Fruit fly (Drosophila melanogaster) whole organism, prepupa: Measurements from ENCODE around the gene KP78a.

Experiments used
- Blimp-1 ChIP-seq: fragments of 200-800 bp; sonication (Bioruptor generic); optimal IDR thresholded peaks from 3 replicates; lab custom pipeline; 2017; ENCODE audit warnings: missing biosample characterization, missing genetic modification characterization, mild to moderate bottlenecking, moderate library complexity, missing genetic modification reagents
- CG10631 ChIP-seq: fragments of 200-800 bp; sonication (Bioruptor generic); optimal IDR thresholded peaks from 2 replicates; lab custom pipeline; 2016; ENCODE audit warnings: missing biosample characterization, missing genetic modification characterization
- CG11294 ChIP-seq: fragments of 200-800 bp; sonication (Bioruptor generic); IDR thresholded peaks from 2 replicates; pipeline ENCODE4 v1.3.6; 2022; ENCODE audit warnings: missing biosample characterization, missing genetic modification characterization
- CG11902 ChIP-seq: fragments of 200-800 bp; sonication (Bioruptor generic); optimal IDR thresholded peaks from 3 replicates; lab custom pipeline; 2016; ENCODE audit warnings: missing biosample characterization, missing genetic modification characterization
- CG15336 ChIP-seq: fragments of 200-800 bp; sonication (Bioruptor generic); IDR thresholded peaks from 2 replicates; pipeline ENCODE4 v1.3.6; 2022; ENCODE audit warnings: missing biosample characterization, missing genetic modification characterization
- CG16779 ChIP-seq: fragments of 200-800 bp; sonication (Bioruptor generic); optimal IDR thresholded peaks from 3 replicates; lab custom pipeline; 2017; ENCODE audit warnings: missing biosample characterization, mild to moderate bottlenecking, missing genetic modification characterization
- CG3032 ChIP-seq: fragments of 200-800 bp; optimal IDR thresholded peaks from 2 replicates; lab custom pipeline; 2019; ENCODE audit warnings: missing biosample characterization, mild to moderate bottlenecking, missing genetic modification characterization, moderate library complexity
- CG31627 ChIP-seq: fragments of 200-800 bp; sonication (Bioruptor generic); optimal IDR thresholded peaks from 3 replicates; lab custom pipeline; 2016; ENCODE audit warnings: missing biosample characterization, missing genetic modification characterization
- CG32006 ChIP-seq: fragments of 200-800 bp; sonication (Bioruptor generic); optimal IDR thresholded peaks from 3 replicates; lab custom pipeline; 2017; ENCODE audit warnings: missing biosample characterization, mild to moderate bottlenecking, missing genetic modification characterization
- CG34406 ChIP-seq: fragments of 200-800 bp; sonication (Bioruptor generic); optimal IDR thresholded peaks from 3 replicates; lab custom pipeline; 2016; ENCODE audit warnings: missing biosample characterization, missing genetic modification characterization
- CG3919 ChIP-seq: fragments of 200-800 bp; sonication (Bioruptor generic); optimal IDR thresholded peaks from 3 replicates; lab custom pipeline; 2016; ENCODE audit warnings: missing biosample characterization, missing genetic modification characterization
- CG6276 ChIP-seq: fragments of 200-800 bp; sonication (Bioruptor generic); optimal IDR thresholded peaks from 2 replicates; lab custom pipeline; 2017; ENCODE audit warnings: missing biosample characterization, mild to moderate bottlenecking, missing genetic modification characterization
- CG6808 ChIP-seq: fragments of 200-800 bp; sonication (Bioruptor generic); optimal IDR thresholded peaks from 3 replicates; lab custom pipeline; 2017; ENCODE audit warnings: missing biosample characterization, missing genetic modification characterization, mild to moderate bottlenecking, moderate library complexity, missing genetic modification reagents
- CG7368 ChIP-seq: fragments of 200-800 bp; sonication (Bioruptor generic); optimal IDR thresholded peaks from 3 replicates; lab custom pipeline; 2016; ENCODE audit warnings: missing biosample characterization, missing genetic modification characterization
- CG8319 ChIP-seq: fragments of 200-800 bp; sonication (Bioruptor generic); optimal IDR thresholded peaks from 3 replicates; lab custom pipeline; 2016; ENCODE audit warnings: missing biosample characterization, missing genetic modification characterization
- CG8632 ChIP-seq: fragments of 200-800 bp; sonication (Bioruptor generic); optimal IDR thresholded peaks from 3 replicates; lab custom pipeline; 2016; ENCODE audit warnings: missing biosample characterization, missing genetic modification characterization
- Eip75B ChIP-seq: fragments of 200-800 bp; sonication (Bioruptor generic); optimal IDR thresholded peaks from 3 replicates; lab custom pipeline; 2016; ENCODE audit warnings: missing biosample characterization, missing genetic modification characterization
- Eip78C ChIP-seq: fragments of 200-800 bp; sonication (Bioruptor generic); peaks from one replicate; lab custom pipeline; 2016; ENCODE audit warnings: missing biosample characterization, missing genetic modification characterization
- Eip93F ChIP-seq: fragments of 200-800 bp; sonication (Bioruptor generic); optimal IDR thresholded peaks from 2 replicates; lab custom pipeline; 2016; ENCODE audit warnings: missing biosample characterization, mild to moderate bottlenecking, missing genetic modification characterization
- Ets96B ChIP-seq: fragments of 200-800 bp; optimal IDR thresholded peaks from 2 replicates; lab custom pipeline; 2019; ENCODE audit warnings: missing biosample characterization, mild to moderate bottlenecking, missing genetic modification characterization, moderate library complexity
- Hr4 ChIP-seq: fragments of 200-800 bp; sonication (Bioruptor generic); optimal IDR thresholded peaks from 3 replicates; lab custom pipeline; 2016; ENCODE audit warnings: missing biosample characterization, missing genetic modification characterization
- Lpt ChIP-seq: fragments of 200-800 bp; sonication (Bioruptor generic); optimal IDR thresholded peaks from 3 replicates; lab custom pipeline; 2016; ENCODE audit warnings: missing biosample characterization, missing genetic modification characterization
- Met ChIP-seq: fragments of 200-800 bp; sonication (Bioruptor generic); optimal IDR thresholded peaks from 3 replicates; lab custom pipeline; 2016; ENCODE audit warnings: missing biosample characterization, missing genetic modification characterization
- Smox ChIP-seq: fragments of 200-800 bp; sonication (Bioruptor generic); optimal IDR thresholded peaks from 3 replicates; lab custom pipeline; 2016; ENCODE audit warnings: missing biosample characterization, missing genetic modification characterization
- Sox14 ChIP-seq: fragments of 200-800 bp; sonication (Bioruptor generic); optimal IDR thresholded peaks from 3 replicates; lab custom pipeline; 2016; ENCODE audit warnings: missing biosample characterization, missing genetic modification characterization
- Sox15 ChIP-seq: fragments of 200-800 bp; sonication (Bioruptor generic); optimal IDR thresholded peaks from 3 replicates; lab custom pipeline; 2016; ENCODE audit warnings: missing biosample characterization, missing genetic modification characterization
- achi ChIP-seq: fragments of 200-800 bp; sonication (Bioruptor generic); optimal IDR thresholded peaks from 3 replicates; lab custom pipeline; 2016; ENCODE audit warnings: missing biosample characterization, missing genetic modification characterization
- acj6 ChIP-seq: fragments of 200-800 bp; sonication (Bioruptor generic); optimal IDR thresholded peaks from 3 replicates; lab custom pipeline; 2016; ENCODE audit warnings: missing biosample characterization, missing genetic modification characterization
- dsx ChIP-seq: fragments of 200-800 bp; optimal IDR thresholded peaks from 3 replicates; lab custom pipeline; 2019; ENCODE audit warnings: missing biosample characterization, mild to moderate bottlenecking, missing genetic modification characterization, moderate library complexity; ENCODE audit not compliant: poor library complexity, severe bottlenecking
- eg ChIP-seq: fragments of 200-800 bp; sonication (Bioruptor generic); IDR thresholded peaks from 3 replicates; pipeline ENCODE4 v1.3.6; 2022; ENCODE audit warnings: missing biosample characterization, missing genetic modification characterization
- esn ChIP-seq: fragments of 200-800 bp; sonication (Bioruptor generic); optimal IDR thresholded peaks from 2 replicates; lab custom pipeline; 2016; ENCODE audit warnings: missing biosample characterization, mild to moderate bottlenecking, missing genetic modification characterization, moderate library complexity
- fd59A ChIP-seq: fragments of 200-800 bp; sonication (Bioruptor generic); optimal IDR thresholded peaks from 2 replicates; lab custom pipeline; 2017; ENCODE audit warnings: missing biosample characterization, mild to moderate bottlenecking, missing genetic modification characterization, missing genetic modification reagents
- fd85E ChIP-seq: fragments of 200-800 bp; sonication (Bioruptor generic); optimal IDR thresholded peaks from 3 replicates; lab custom pipeline; 2016; ENCODE audit warnings: missing biosample characterization, missing genetic modification characterization
- fkh ChIP-seq: fragments of 200-800 bp; sonication (Bioruptor generic); optimal IDR thresholded peaks from 3 replicates; lab custom pipeline; 2017; ENCODE audit warnings: missing biosample characterization, mild to moderate bottlenecking, missing genetic modification characterization, moderate library complexity
- lz ChIP-seq: fragments of 200-800 bp; sonication (Bioruptor generic); optimal IDR thresholded peaks from 3 replicates; lab custom pipeline; 2016; ENCODE audit warnings: missing biosample characterization, missing genetic modification characterization
- net ChIP-seq: fragments of 200-800 bp; sonication (Bioruptor generic); optimal IDR thresholded peaks from 3 replicates; lab custom pipeline; 2016; ENCODE audit warnings: missing biosample characterization, missing genetic modification characterization
- salr ChIP-seq, 2 experiments: fragments of 200-800 bp; sonication (Bioruptor generic); optimal IDR thresholded peaks; 3 replicates each; lab custom pipeline; 2016 to 2018; ENCODE audit warnings: missing biosample characterization in 2 of 2, missing genetic modification characterization in 2 of 2, mild to moderate bottlenecking in 1 of 2
- ss ChIP-seq, 2 experiments: fragments of 200-800 bp; sonication (Bioruptor generic); optimal IDR thresholded peaks; 2 replicates in 1 of 2; 3 replicates in 1 of 2; lab custom pipeline; 2017 to 2018; ENCODE audit warnings: mild to moderate bottlenecking in 2 of 2, missing biosample characterization in 2 of 2, missing genetic modification characterization in 2 of 2, moderate library complexity in 1 of 2
- svp ChIP-seq: fragments of 200-800 bp; sonication (Bioruptor generic); peaks from one replicate; lab custom pipeline; 2016; ENCODE audit warnings: missing biosample characterization, missing genetic modification characterization
- topi ChIP-seq: fragments of 200-800 bp; sonication (Bioruptor generic); optimal IDR thresholded peaks from 3 replicates; lab custom pipeline; 2016; ENCODE audit warnings: missing biosample characterization, missing genetic modification characterization

Gene KP78a

dm6 chr3R:11351280-11351679, 1.7 kb downstream of the KP78a start:
- TF ChIP-seq CG34406 (GFP tag; lab: Kevin White, UChicago) (no peak), CG7368 (GFP tag; lab: Kevin White, UChicago) (no peak), Eip78C (GFP tag; lab: Kevin White, UChicago) (peak; percentile 51), Hr4 (GFP tag; lab: Kevin White, UChicago) (no peak), net (GFP tag; lab: Kevin White, UChicago) (no peak), svp (GFP tag; lab: Kevin White, UChicago) (peak; percentile 7), Lpt (GFP tag; lab: Kevin White, UChicago) (no peak)

DNA sequence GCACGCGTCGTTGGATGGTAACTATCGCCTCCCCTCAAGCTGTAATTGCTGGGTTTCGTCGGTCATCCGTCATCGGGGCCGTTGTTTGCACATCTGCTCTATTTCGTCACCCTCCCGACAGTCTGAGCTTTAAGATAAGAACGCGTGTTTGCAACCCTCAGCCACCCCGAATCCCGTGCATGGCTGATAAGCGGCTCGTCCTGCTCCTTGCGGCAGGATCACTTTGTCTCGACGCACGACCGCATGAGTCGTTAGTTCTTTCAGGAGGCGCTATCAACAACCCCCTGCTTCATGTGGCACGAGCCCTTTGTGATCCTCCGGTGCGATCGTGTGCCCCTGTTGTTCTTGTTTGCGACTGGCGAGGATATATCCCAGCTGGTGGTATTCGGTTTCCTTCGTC, 2.2 kb downstream of the KP78a start:
- TF ChIP-seq fd59A (GFP tag; lab: Kevin White, UChicago) (no peak), CG31627 (GFP tag; lab: Kevin White, UChicago) (no peak), CG6276 (no peak), CG16779 (tag; lab: Kevin White, UChicago) (no peak), ss (GFP tag; optimal IDR thresholded peaks at IDR 0.05; lab: Kevin White, UChicago) (no peak), Ets96B (tag; lab: Kevin White, UChicago) (no peak), CG3032 (tag; lab: Kevin White, UChicago) (no peak), Blimp-1 (GFP tag; lab: Kevin White, UChicago) (no peak), Eip93F (no peak), Met (no peak), esn (no peak), CG8319 (GFP tag; lab: Kevin White, UChicago) (no peak)

DNA sequence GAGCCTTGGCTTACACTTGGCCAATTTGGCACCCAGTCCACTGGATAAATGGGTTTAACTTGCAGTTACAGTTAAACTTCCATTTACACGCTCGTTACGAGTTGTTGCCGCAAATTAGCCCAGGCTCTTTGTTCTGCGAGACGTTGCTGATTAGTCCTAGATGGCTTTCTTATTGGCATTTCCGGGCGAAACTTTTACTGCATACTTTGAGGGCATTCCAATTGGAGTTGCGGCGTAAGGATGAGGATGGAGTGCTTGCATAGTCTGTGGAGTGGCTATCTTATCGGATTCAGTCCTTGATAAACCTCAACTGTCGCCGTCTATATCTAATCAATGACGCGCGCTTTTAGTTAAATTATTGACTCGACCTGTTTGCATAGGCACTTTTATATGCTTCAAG, 8.0 kb downstream of the KP78a start:
- no peak for TF ChIP-seq net (GFP tag; lab: Kevin White, UChicago)
- no peak for TF ChIP-seq CG11902 (GFP tag; lab: Kevin White, UChicago)
- TF ChIP-seq CG11294 (GFP tag; lab: Robert Waterston, UW), result no peak
- no peak for TF ChIP-seq CG3919 (GFP tag; lab: Kevin White, UChicago)
- no peak for TF ChIP-seq salr (GFP tag; optimal IDR thresholded peaks at IDR 0.05; lab: Kevin White, UChicago)
- TF ChIP-seq CG32006 (GFP tag; lab: Kevin White, UChicago), result no peak
- TF ChIP-seq CG16779 (tag; lab: Kevin White, UChicago), result no peak
- TF ChIP-seq CG6808, result no peak
- no peak for TF ChIP-seq fkh (GFP tag; lab: Kevin White, UChicago)
- no peak for TF ChIP-seq acj6 (GFP tag; lab: Kevin White, UChicago)
- no peak for TF ChIP-seq Lpt (GFP tag; lab: Kevin White, UChicago)
- TF ChIP-seq topi (GFP tag; lab: Kevin White, UChicago), result no peak
- no peak for TF ChIP-seq Sox15 (GFP tag; lab: Kevin White, UChicago)

- TF ChIP-seq dsx (GFP tag; lab: Kevin White, UChicago) (no peak), CG10631 (GFP tag; lab: Kevin White, UChicago) (no peak), eg (GFP tag; lab: Robert Waterston, UW) (no peak), achi (no peak), CG7368 (GFP tag; lab: Kevin White, UChicago) (no peak), Sox14 (GFP tag; lab: Kevin White, UChicago) (no peak), Met (no peak), acj6 (GFP tag; lab: Kevin White, UChicago) (no peak), CG15336 (GFP tag; lab: Robert Waterston, UW) (no peak), CG8632 (no peak), Smox (no peak), lz (no peak), svp (GFP tag; lab: Kevin White, UChicago) (no peak), fd85E (GFP tag; lab: Kevin White, UChicago) (no peak), Eip75B (no peak), ss (GFP tag; optimal IDR thresholded peaks at IDR 0.05; lab: Kevin White, UChicago) (no peak), CG11902 (GFP tag; lab: Kevin White, UChicago) (no peak)
These were observed 9.0 kb downstream of the KP78a start for dm6 chr3R:11343966-11344365.
